Fruit fly (Drosophila melanogaster) whole organism, embryonic: ENCODE data around the gene usp.
A peak's percentile ranks its signal among the peaks of the same experiment; 100 is the strongest.

ENCODE experiments used
- Atf-2 ChIP-seq: fragments of 200-800 bp; sonication (Bioruptor generic); optimal IDR thresholded peaks from 2 replicates; lab custom pipeline; 2016; ENCODE audit warnings: missing biosample characterization, missing genetic modification characterization
- Awh ChIP-seq: fragments of 200-800 bp; sonication (Bioruptor generic); IDR thresholded peaks from 2 replicates; pipeline ENCODE4, ENCODE4 v1.3.6; 2022; ENCODE audit warnings: missing biosample characterization, missing genetic modification characterization
- Bgb ChIP-seq: fragments of 200-800 bp; sonication (Bioruptor generic); IDR thresholded peaks from 2 replicates; pipeline ENCODE4 v1.3.6; 2022; ENCODE audit warnings: missing biosample characterization, missing genetic modification characterization; ENCODE audit not compliant: partially characterized antibody
- Bteb2 ChIP-seq: fragments of 200-800 bp; sonication (Bioruptor generic); optimal IDR thresholded peaks from 2 replicates; lab custom pipeline; 2016; ENCODE audit warnings: missing biosample characterization, missing genetic modification characterization
- CG10431 ChIP-seq: fragments of 200-800 bp; sonication (Bioruptor generic); optimal IDR thresholded peaks from 3 replicates; lab custom pipeline; 2018; ENCODE audit warnings: missing biosample characterization, mild to moderate bottlenecking, missing genetic modification characterization
- CG11398 ChIP-seq: fragments of 200-800 bp; sonication (Bioruptor generic); optimal IDR thresholded peaks from 2 replicates; lab custom pipeline; 2016; ENCODE audit warnings: missing biosample characterization, missing genetic modification characterization
- CG13287 ChIP-seq: fragments of 200-800 bp; sonication (Bioruptor generic); IDR thresholded peaks from 2 replicates; pipeline ENCODE4 v1.3.6; 2022; ENCODE audit warnings: missing biosample characterization, missing genetic modification characterization; ENCODE audit not compliant: partially characterized antibody
- CG30403 ChIP-seq: fragments of 200-800 bp; sonication (Bioruptor generic); optimal IDR thresholded peaks from 3 replicates; lab custom pipeline; 2016; ENCODE audit warnings: missing biosample characterization, missing genetic modification characterization
- CG32772 ChIP-seq: fragments of 200-800 bp; sonication (Bioruptor generic); IDR thresholded peaks from 2 replicates; pipeline ENCODE4 v1.3.6; 2022; ENCODE audit warnings: missing biosample characterization, missing genetic modification characterization
- CG34422 ChIP-seq: fragments of 200-800 bp; sonication (Bioruptor generic); IDR thresholded peaks from 3 replicates; pipeline ENCODE4 v1.3.6; 2022; ENCODE audit warnings: missing biosample characterization, missing genetic modification characterization
- CG6765 ChIP-seq: fragments of 200-800 bp; sonication (Bioruptor generic); optimal IDR thresholded peaks from 3 replicates; lab custom pipeline; 2017; ENCODE audit warnings: missing biosample characterization, mild to moderate bottlenecking, missing genetic modification characterization
- CG7372 ChIP-seq: fragments of 200-800 bp; sonication (Bioruptor generic); IDR thresholded peaks from 2 replicates; pipeline ENCODE4 v1.3.6; 2022; ENCODE audit warnings: missing biosample characterization, missing genetic modification characterization
- CG7556 ChIP-seq: fragments of 200-800 bp; sonication (Bioruptor generic); optimal IDR thresholded peaks from 2 replicates; lab custom pipeline; 2017; ENCODE audit warnings: missing biosample characterization, mild to moderate bottlenecking, missing genetic modification characterization
- CG8281 ChIP-seq: fragments of 200-800 bp; sonication (Bioruptor generic); optimal IDR thresholded peaks from 2 replicates; lab custom pipeline; 2018; ENCODE audit warnings: missing biosample characterization, mild to moderate bottlenecking, missing genetic modification characterization, moderate library complexity
- CG9609 ChIP-seq: fragments of 200-800 bp; sonication (Bioruptor generic); optimal IDR thresholded peaks from 3 replicates; lab custom pipeline; 2016; ENCODE audit warnings: missing biosample characterization, missing genetic modification characterization
- CG9876 ChIP-seq: fragments of 200-800 bp; sonication (Bioruptor generic); optimal IDR thresholded peaks from 2 replicates; lab custom pipeline; 2016; ENCODE audit warnings: missing biosample characterization, missing genetic modification characterization
- CrebB ChIP-seq: fragments of 200-800 bp; sonication (Bioruptor generic); optimal IDR thresholded peaks from 3 replicates; lab custom pipeline; 2018; ENCODE audit warnings: missing biosample characterization, mild to moderate bottlenecking, missing genetic modification characterization
- Deaf1 ChIP-seq: fragments of 200-800 bp; optimal IDR thresholded peaks from 3 replicates; lab custom pipeline; 2019; ENCODE audit warnings: missing biosample characterization, mild to moderate bottlenecking, missing genetic modification characterization, moderate library complexity
- Doc2 ChIP-seq: fragments of 200-800 bp; sonication (Bioruptor generic); IDR thresholded peaks from 2 replicates; pipeline ENCODE4 v1.3.6; 2022; ENCODE audit warnings: missing biosample characterization, missing genetic modification characterization
- Doc3 ChIP-seq: fragments of 200-800 bp; sonication (Bioruptor generic); IDR thresholded peaks from 3 replicates; pipeline ENCODE4 v1.3.6; 2022; ENCODE audit warnings: missing biosample characterization, missing genetic modification characterization; ENCODE audit not compliant: partially characterized antibody
- Fer1 ChIP-seq: fragments of 200-800 bp; sonication (Bioruptor generic); optimal IDR thresholded peaks from 2 replicates; lab custom pipeline; 2017; ENCODE audit warnings: missing biosample characterization, mild to moderate bottlenecking, missing genetic modification characterization
- HLH3B ChIP-seq: fragments of 200-800 bp; sonication (Bioruptor generic); IDR thresholded peaks from 2 replicates; pipeline ENCODE4 v1.3.6; 2022; ENCODE audit warnings: missing biosample characterization, missing genetic modification characterization
- HmgD ChIP-seq: fragments of 200-800 bp; sonication (Bioruptor generic); optimal IDR thresholded peaks from 3 replicates; lab custom pipeline; 2016; ENCODE audit warnings: missing biosample characterization, missing genetic modification characterization
- MBD-R2 ChIP-seq: fragments of 200-800 bp; sonication (Bioruptor generic); IDR thresholded peaks from 2 replicates; pipeline ENCODE4 v1.3.6; 2022; ENCODE audit warnings: missing biosample characterization, missing genetic modification characterization
- MESR4 ChIP-seq: fragments of 200-800 bp; sonication (Bioruptor generic); optimal IDR thresholded peaks from 2 replicates; lab custom pipeline; 2018; ENCODE audit warnings: missing biosample characterization, mild to moderate bottlenecking, missing genetic modification characterization, moderate library complexity
- Max ChIP-seq: fragments of 200-800 bp; sonication (Bioruptor generic); optimal IDR thresholded peaks from 2 replicates; lab custom pipeline; 2016; ENCODE audit warnings: missing biosample characterization, mild to moderate bottlenecking, missing genetic modification characterization
- Meics ChIP-seq: fragments of 200-800 bp; sonication (Bioruptor generic); optimal IDR thresholded peaks from 2 replicates; lab custom pipeline; 2017; ENCODE audit warnings: missing biosample characterization, mild to moderate bottlenecking, missing genetic modification characterization
- PHDP ChIP-seq: fragments of 200-800 bp; sonication (Bioruptor generic); optimal IDR thresholded peaks from 3 replicates; lab custom pipeline; 2018; ENCODE audit warnings: missing biosample characterization, mild to moderate bottlenecking, missing genetic modification characterization, moderate library complexity
- Sry-δ ChIP-seq: fragments of 200-800 bp; sonication (Bioruptor generic); optimal IDR thresholded peaks from 2 replicates; lab custom pipeline; 2016; ENCODE audit warnings: missing biosample characterization, missing genetic modification characterization
- ab ChIP-seq: fragments of 200-800 bp; sonication (Bioruptor generic); optimal IDR thresholded peaks from 2 replicates; lab custom pipeline; 2016; ENCODE audit warnings: missing biosample characterization, missing genetic modification characterization
- ara ChIP-seq: fragments of 200-800 bp; sonication (Bioruptor generic); IDR thresholded peaks from 2 replicates; pipeline ENCODE4 v1.3.6; 2022; ENCODE audit warnings: missing biosample characterization, missing genetic modification characterization
- ato ChIP-seq: fragments of 200-800 bp; sonication (Bioruptor generic); IDR thresholded peaks from 2 replicates; pipeline ENCODE4 v1.3.6; 2022; ENCODE audit warnings: missing biosample characterization, missing genetic modification characterization; ENCODE audit not compliant: partially characterized antibody
- az2 ChIP-seq: fragments of 200-800 bp; sonication (Bioruptor generic); optimal IDR thresholded peaks from 3 replicates; lab custom pipeline; 2016; ENCODE audit warnings: missing biosample characterization, missing genetic modification characterization
- bab2 ChIP-seq: fragments of 200-800 bp; sonication (Bioruptor generic); optimal IDR thresholded peaks from 2 replicates; lab custom pipeline; 2016; ENCODE audit warnings: missing biosample characterization, missing genetic modification characterization
- dm ChIP-seq: fragments of 200-800 bp; sonication (Bioruptor generic); optimal IDR thresholded peaks from 3 replicates; lab custom pipeline; 2016; ENCODE audit warnings: missing biosample characterization, missing genetic modification characterization
- en ChIP-seq: fragments of 200-800 bp; sonication (Bioruptor generic); optimal IDR thresholded peaks from 2 replicates; lab custom pipeline; 2016; ENCODE audit warnings: missing biosample characterization, missing genetic modification characterization
- esg ChIP-seq: fragments of 200-800 bp; sonication (Bioruptor generic); conservative IDR thresholded peaks from 2 replicates; pipeline ENCODE4 v1.3.6; 2022; ENCODE audit warnings: missing biosample characterization, missing genetic modification characterization
- ftz-f1 ChIP-seq: fragments of 200-800 bp; sonication (Bioruptor generic); optimal IDR thresholded peaks from 2 replicates; lab custom pipeline; 2016; ENCODE audit warnings: missing biosample characterization, missing genetic modification characterization
- her ChIP-seq: fragments of 200-800 bp; sonication (Bioruptor generic); optimal IDR thresholded peaks from 2 replicates; lab custom pipeline; 2016; ENCODE audit warnings: missing biosample characterization, missing genetic modification characterization
- jumu ChIP-seq: fragments of 200-800 bp; sonication (Bioruptor generic); optimal IDR thresholded peaks from 3 replicates; lab custom pipeline; 2016; ENCODE audit warnings: missing biosample characterization, missing genetic modification characterization
- kni ChIP-seq: fragments of 200-800 bp; sonication (Bioruptor generic); optimal IDR thresholded peaks from 3 replicates; lab custom pipeline; 2017; ENCODE audit warnings: mild to moderate bottlenecking, missing biosample characterization, missing genetic modification reagents, missing genetic modification characterization
- lbe ChIP-seq: fragments of 200-800 bp; sonication (Bioruptor generic); optimal IDR thresholded peaks from 2 replicates; lab custom pipeline; 2016; ENCODE audit warnings: missing biosample characterization, mild to moderate bottlenecking, missing genetic modification characterization
- luna ChIP-seq: fragments of 200-800 bp; sonication (Bioruptor generic); optimal IDR thresholded peaks from 2 replicates; lab custom pipeline; 2016; ENCODE audit warnings: missing biosample characterization, missing genetic modification characterization
- odd ChIP-seq: fragments of 200-800 bp; sonication (Bioruptor generic); optimal IDR thresholded peaks from 2 replicates; lab custom pipeline; 2017; ENCODE audit warnings: missing biosample characterization, mild to moderate bottlenecking, missing genetic modification characterization
- phol ChIP-seq: fragments of 200-800 bp; sonication (Bioruptor generic); optimal IDR thresholded peaks from 3 replicates; lab custom pipeline; 2018; ENCODE audit warnings: missing biosample characterization, mild to moderate bottlenecking, missing genetic modification characterization, moderate library complexity
- slou ChIP-seq: fragments of 200-800 bp; sonication (Bioruptor generic); optimal IDR thresholded peaks from 3 replicates; lab custom pipeline; 2016; ENCODE audit warnings: missing biosample characterization, missing genetic modification characterization
- tap ChIP-seq: fragments of 200-800 bp; optimal IDR thresholded peaks from 3 replicates; lab custom pipeline; 2019; ENCODE audit warnings: missing biosample characterization, mild to moderate bottlenecking, missing genetic modification characterization, moderate library complexity
- twi ChIP-seq: fragments of 200-800 bp; optimal IDR thresholded peaks from 2 replicates; lab custom pipeline; 2019; ENCODE audit warnings: missing biosample characterization, mild to moderate bottlenecking, missing genetic modification characterization, moderate library complexity
- vnd ChIP-seq: fragments of 200-800 bp; sonication (Bioruptor generic); IDR thresholded peaks from 3 replicates; pipeline ENCODE4 v1.3.6; 2022; ENCODE audit warnings: missing biosample characterization, missing genetic modification characterization; ENCODE audit not compliant: partially characterized antibody
- vvl ChIP-seq: fragments of 200-800 bp; sonication (Bioruptor generic); IDR thresholded peaks from 2 replicates; pipeline ENCODE4 v1.3.6; 2022; ENCODE audit warnings: missing biosample characterization, missing genetic modification characterization

The usp gene

DNA sequence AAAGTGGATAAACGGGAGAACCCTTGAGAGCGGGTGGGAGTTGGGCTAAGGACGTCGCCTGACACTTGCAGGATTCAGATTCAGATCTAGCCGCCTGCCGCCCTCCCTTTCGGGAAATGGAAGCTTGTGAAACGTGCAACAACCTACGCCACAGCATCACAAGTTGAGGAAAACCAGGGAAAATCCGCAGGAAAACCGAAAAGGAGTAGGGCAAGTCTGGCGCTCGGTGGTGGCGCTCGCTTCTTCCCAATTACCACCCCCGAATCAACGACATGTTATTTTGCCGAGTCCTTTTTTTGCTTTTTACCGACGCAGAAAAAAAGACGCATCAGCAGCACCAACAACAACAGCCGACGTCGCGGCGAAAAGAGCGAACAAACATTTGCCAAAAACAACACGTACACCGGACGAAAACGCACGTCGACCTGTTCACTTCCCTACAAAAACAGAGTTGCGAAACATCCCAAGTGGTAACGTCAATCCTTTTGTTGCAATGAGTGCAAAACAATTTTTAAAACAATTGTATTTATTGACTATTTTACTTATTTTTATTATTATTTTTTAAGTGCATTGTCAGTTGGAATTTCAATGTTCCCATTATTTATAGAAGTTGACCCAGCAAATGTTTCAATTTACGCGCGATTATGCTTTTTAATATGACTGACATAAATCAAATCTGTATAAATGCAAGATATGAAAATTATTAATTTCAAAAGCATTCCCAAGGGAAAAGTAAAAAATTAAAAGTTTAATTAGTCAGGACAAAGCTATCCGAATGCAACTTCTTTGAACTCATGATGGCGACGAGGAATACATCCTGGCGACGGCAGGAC lies 30.6 kb downstream of the usp start (continued):
- peak; percentile 50 for TF ChIP-seq slou (GFP tag; lab: Kevin White, UChicago)
- TF ChIP-seq twi: no peak
- no peak for TF ChIP-seq dm
- TF ChIP-seq Atf-2: no peak
- no peak for TF ChIP-seq Doc3 (GFP tag; lab: Robert Waterston, UW)
- TF ChIP-seq ab (GFP tag; lab: Kevin White, UChicago): no peak
- TF ChIP-seq PHDP (tag; lab: Kevin White, UChicago): peak; percentile 34
- TF ChIP-seq az2: peak; percentile 62
- no peak for TF ChIP-seq CG9876 (GFP tag; lab: Kevin White, UChicago)
- TF ChIP-seq CrebB (tag; lab: Kevin White, UChicago): no peak
- no peak for TF ChIP-seq Bteb2 (GFP tag; lab: Kevin White, UChicago)
- peak; percentile 44 for TF ChIP-seq phol (tag; lab: Kevin White, UChicago)
- no peak for TF ChIP-seq vnd (GFP tag; lab: Robert Waterston, UW)
- TF ChIP-seq CG34422 (GFP tag; lab: Robert Waterston, UW): peak; percentile 76
- TF ChIP-seq Doc2 (GFP tag; lab: Robert Waterston, UW): no peak
- peak; percentile 53 for TF ChIP-seq Deaf1
- no peak for TF ChIP-seq odd (GFP tag; lab: Kevin White, UChicago)
- TF ChIP-seq Sry-δ (GFP tag; lab: Kevin White, UChicago): no peak
- no peak for TF ChIP-seq Fer1 (GFP tag; lab: Kevin White, UChicago)
- TF ChIP-seq ato (GFP tag; lab: Robert Waterston, UW): no peak
- no peak for TF ChIP-seq lbe (GFP tag; lab: Kevin White, UChicago)
- TF ChIP-seq Awh (GFP tag; lab: Robert Waterston, UW): peak; percentile 45; the same call in 1 of the 2 replicates
- TF ChIP-seq CG30403 (GFP tag; lab: Kevin White, UChicago): peak; percentile 71
- no peak for TF ChIP-seq bab2 (GFP tag; lab: Kevin White, UChicago)
- TF ChIP-seq MBD-R2 (GFP tag; lab: Robert Waterston, UW): no peak
- TF ChIP-seq MESR4 (GFP tag; lab: Kevin White, UChicago): no peak
- TF ChIP-seq HmgD: no peak
- no peak for TF ChIP-seq CG7372
- no peak for TF ChIP-seq CG8281 (tag; lab: Kevin White, UChicago)
- TF ChIP-seq vvl (GFP tag; lab: Robert Waterston, UW): peak; percentile 80
- TF ChIP-seq CG6765 (GFP tag; lab: Kevin White, UChicago): no peak
- TF ChIP-seq CG7556: peak; percentile 69
- no peak for TF ChIP-seq ftz-f1
- TF ChIP-seq Bgb (GFP tag; lab: Robert Waterston, UW): no peak
- peak; percentile 69 for TF ChIP-seq HLH3B
- peak; percentile 69 for TF ChIP-seq CG32772 (GFP tag; lab: Robert Waterston, UW)
- TF ChIP-seq esg (GFP tag; lab: Robert Waterston, UW): peak; percentile 69
- peak; percentile 49; the same call in 1 of the 2 replicates for TF ChIP-seq ara (GFP tag; lab: Robert Waterston, UW)
- TF ChIP-seq her (GFP tag; lab: Kevin White, UChicago): no peak
- no peak for TF ChIP-seq luna (GFP tag; lab: Kevin White, UChicago)
- no peak for TF ChIP-seq tap (tag; lab: Kevin White, UChicago)
- TF ChIP-seq jumu (GFP tag; lab: Kevin White, UChicago): no peak
- no peak for TF ChIP-seq CG11398 (GFP tag; lab: Kevin White, UChicago)
- TF ChIP-seq CG10431 (GFP tag; lab: Kevin White, UChicago): no peak
- no peak for TF ChIP-seq kni (GFP tag; lab: Kevin White, UChicago)
- no peak for TF ChIP-seq CG9609
- TF ChIP-seq Max (GFP tag; lab: Kevin White, UChicago): peak; percentile 30
- peak; percentile 69 for TF ChIP-seq Meics (GFP tag; lab: Kevin White, UChicago)
- TF ChIP-seq en: no peak
- peak; percentile 15; the same call in 1 of the 2 replicates for TF ChIP-seq CG13287 (GFP tag; lab: Robert Waterston, UW)
